Worm (Caenorhabditis elegans) whole organism, mixed stage, embryonic: ENCODE measurements around the gene F45D11.7.

Experiments
- blmp-1 ChIP-seq: fragments of 150-350 bp; optimal IDR thresholded peaks from 2 replicates; lab custom pipeline; 2014; ENCODE audit warnings: missing biosample characterization, missing genetic modification characterization
- ces-1 ChIP-seq: fragments of 150-350 bp; optimal IDR thresholded peaks from 2 replicates; lab custom pipeline; 2014; ENCODE audit warnings: missing biosample characterization, missing genetic modification reagents, missing genetic modification characterization
- elt-3 ChIP-seq: fragments of 150-350 bp; optimal IDR thresholded peaks from 2 replicates; lab custom pipeline; 2014; ENCODE audit warnings: missing biosample characterization, missing genetic modification characterization
- ham-2 ChIP-seq: fragments of 200-800 bp; sonication (Bioruptor generic); optimal IDR thresholded peaks from 2 replicates; lab custom pipeline; 2018; ENCODE audit warnings: mild to moderate bottlenecking, missing genetic modification characterization, missing compliant biosample characterization
- lin-13 ChIP-seq: fragments of 150-350 bp; optimal IDR thresholded peaks from 2 replicates; lab custom pipeline; 2014; ENCODE audit warnings: missing biosample characterization, missing genetic modification characterization
- mls-2 ChIP-seq: sonication (generic microtip); optimal IDR thresholded peaks from 2 replicates; lab custom pipeline; 2016; ENCODE audit warnings: mild to moderate bottlenecking, missing genetic modification characterization, moderate library complexity, missing compliant biosample characterization
- nhr-12 ChIP-seq: fragments of 150-350 bp; optimal IDR thresholded peaks from 2 replicates; lab custom pipeline; 2014; ENCODE audit warnings: missing biosample characterization, missing genetic modification characterization
- nhr-237 ChIP-seq: fragments of 150-350 bp; optimal IDR thresholded peaks from 2 replicates; lab custom pipeline; 2014; ENCODE audit warnings: missing biosample characterization, missing genetic modification characterization
- nhr-76 ChIP-seq: sonication (generic microtip); optimal IDR thresholded peaks from 2 replicates; lab custom pipeline; 2017; ENCODE audit warnings: missing biosample characterization, missing genetic modification characterization
- pha-4 ChIP-seq: fragments of 150-350 bp; optimal IDR thresholded peaks from 2 replicates; lab custom pipeline; 2018; ENCODE audit warnings: missing biosample characterization, missing genetic modification reagents, missing genetic modification characterization
- snpc-4 ChIP-seq: fragments of 150-350 bp; optimal IDR thresholded peaks from 2 replicates; lab custom pipeline; 2014; ENCODE audit warnings: missing biosample characterization, missing genetic modification characterization
- sptf-1 ChIP-seq: sonication (generic microtip); optimal IDR thresholded peaks from 2 replicates; lab custom pipeline; 2017; ENCODE audit warnings: mild to moderate bottlenecking, missing genetic modification characterization, moderate library complexity, missing compliant biosample characterization

ce11 chrII:982842-983241 lies 11.5 kb upstream of the F45D11.7 start, which contains the start of gene srh-274:
- TF ChIP-seq nhr-237: no peak
- TF ChIP-seq sptf-1 (tag; lab: Kevin White, UChicago): no peak
- TF ChIP-seq ces-1 (GFP tag; lab: Kevin White, UChicago): no peak
- no peak for TF ChIP-seq snpc-4 (tag; lab: Kevin White, UChicago)
- no peak for TF ChIP-seq lin-13 (tag; lab: Kevin White, UChicago)
- no peak for TF ChIP-seq nhr-76 (tag; lab: Kevin White, UChicago)
- no peak for TF ChIP-seq mls-2 (tag; lab: Kevin White, UChicago)
- no peak for TF ChIP-seq pha-4 (tag; lab: Kevin White, UChicago)
- TF ChIP-seq ham-2 (GFP tag; lab: Kevin White, UChicago): no peak
- TF ChIP-seq blmp-1 (tag; lab: Kevin White, UChicago): no peak
- TF ChIP-seq nhr-12 (tag; lab: Kevin White, UChicago): no peak
- no peak for TF ChIP-seq elt-3 (tag; lab: Kevin White, UChicago)
